Fruit fly (Drosophila melanogaster) whole organism, wandering third instar larva: ENCODE results near the gene CG4960.

Experiments
- CG32264 ChIP-seq: fragments of 200-800 bp; sonication (Bioruptor generic); optimal IDR thresholded peaks from 2 replicates; lab custom pipeline; 2016; ENCODE audit warnings: missing biosample characterization, missing genetic modification characterization
- Dfd ChIP-seq: fragments of >200 bp; optimal IDR thresholded peaks from 2 replicates; lab custom pipeline; 2017; ENCODE audit warnings: missing biosample characterization, missing genetic modification characterization
- Mio ChIP-seq: sonication (Bioruptor generic); optimal IDR thresholded peaks from 2 replicates; lab custom pipeline; 2016; ENCODE audit warnings: missing biosample characterization, missing genetic modification characterization
- OdsH ChIP-seq: fragments of 200-800 bp; sonication (Bioruptor generic); optimal IDR thresholded peaks from 2 replicates; lab custom pipeline; 2016; ENCODE audit warnings: missing biosample characterization, mild to moderate bottlenecking, missing genetic modification characterization
- dmrt93B ChIP-seq: fragments of 200-800 bp; sonication (Bioruptor generic); optimal IDR thresholded peaks from 2 replicates; lab custom pipeline; 2018; ENCODE audit warnings: missing biosample characterization, mild to moderate bottlenecking, missing genetic modification characterization
- fru ChIP-seq: fragments of 200-800 bp; sonication (Bioruptor generic); optimal IDR thresholded peaks from 3 replicates; lab custom pipeline; 2016; ENCODE audit warnings: missing biosample characterization, mild to moderate bottlenecking, missing genetic modification characterization
- psq ChIP-seq: fragments of 200-800 bp; sonication (Bioruptor generic); optimal IDR thresholded peaks from 3 replicates; lab custom pipeline; 2017; ENCODE audit warnings: missing biosample characterization, mild to moderate bottlenecking, missing genetic modification characterization, moderate library complexity

DNA sequence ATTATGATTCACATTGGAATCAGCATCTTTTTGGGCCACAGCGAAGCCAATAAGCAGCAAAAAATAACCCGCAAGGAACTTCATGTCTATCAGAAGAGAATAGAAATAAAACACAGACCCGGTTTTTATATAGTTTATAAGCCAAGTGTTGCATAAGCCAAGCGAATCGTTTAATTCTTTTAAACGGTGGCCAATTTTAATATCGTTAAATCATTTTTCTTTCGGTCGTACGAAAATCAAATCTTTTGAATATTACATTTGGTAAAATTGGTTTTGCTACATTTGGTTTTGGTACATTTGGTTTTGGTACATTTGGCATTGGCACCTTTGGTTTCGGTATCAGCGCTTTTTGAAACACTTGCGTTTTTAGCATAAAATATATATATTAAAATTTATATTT is 43.0 kb upstream of the CG4960 start, which contains the start of gene Sfp96F:
- TF ChIP-seq Mio (GFP tag; lab: Kevin White, UChicago), result no peak
- no peak for TF ChIP-seq dmrt93B (GFP tag; lab: Kevin White, UChicago)
- TF ChIP-seq psq (GFP tag; lab: Kevin White, UChicago), result no peak
- TF ChIP-seq CG32264 (GFP tag; lab: Kevin White, UChicago), result no peak
- TF ChIP-seq Dfd (GFP tag; lab: Kevin White, UChicago), result no peak
- TF ChIP-seq OdsH (GFP tag; lab: Kevin White, UChicago), result no peak
- no peak for TF ChIP-seq fru (GFP tag; lab: Kevin White, UChicago)
